Fruit fly (Drosophila melanogaster): ENCODE measurements around the gene CG10431.

The CG10431 gene

dm6 chr2L:19002959-19003371, 28.5 kb downstream of the CG10431 start, which contains the start of gene CG31793:
CG31793 (plus strand) TSS chr2L:19003367.
- TF ChIP-seq spab (GFP tag; optimal IDR thresholded peaks at IDR 0.05) (peak; percentile 24), CG11294 (GFP tag; IDR thresholded peaks at IDR 0.05) (no peak; the same call in 1 of the 2 replicates), lz (GFP tag; optimal IDR thresholded peaks at IDR 0.05) (peak; percentile 26), CG6808 (GFP tag; optimal IDR thresholded peaks at IDR 0.05) (peak; percentile 40), Smox (GFP tag; optimal IDR thresholded peaks at IDR 0.05) (no peak), pdm3 (GFP tag; optimal IDR thresholded peaks at IDR 0.05) (no peak), CG8319 (GFP tag; optimal IDR thresholded peaks at IDR 0.05) (no peak), Blimp-1 (GFP tag; optimal IDR thresholded peaks at IDR 0.05) (no peak), Sox14 (GFP tag; optimal IDR thresholded peaks at IDR 0.05) (no peak), Eip75B (GFP tag; optimal IDR thresholded peaks at IDR 0.05) (no peak), Met (GFP tag; optimal IDR thresholded peaks at IDR 0.05) (peak; percentile 45), acj6 (GFP tag; optimal IDR thresholded peaks at IDR 0.05) (peak; percentile 43), topi (GFP tag; optimal IDR thresholded peaks at IDR 0.05) (peak; percentile 34), dac (GFP tag; optimal IDR thresholded peaks at IDR 0.05) (no peak), Hr39 (GFP tag; optimal IDR thresholded peaks at IDR 0.05) (no peak), Hr4 (GFP tag; optimal IDR thresholded peaks at IDR 0.05) (peak; percentile 36), CG6792 (GFP tag; optimal IDR thresholded peaks at IDR 0.05) (peak; percentile 42), Ets21C (GFP tag; optimal IDR thresholded peaks at IDR 0.05) (no peak), Eip93F (GFP tag; optimal IDR thresholded peaks at IDR 0.05) (no peak), CG1621 (tag; optimal IDR thresholded peaks at IDR 0.05) (no peak), cyc (GFP tag; optimal IDR thresholded peaks at IDR 0.05) (no peak), CG10669 (GFP tag; optimal IDR thresholded peaks at IDR 0.05) (peak; percentile 35), CG7368 (GFP tag; optimal IDR thresholded peaks at IDR 0.05) (no peak), esn (GFP tag; optimal IDR thresholded peaks at IDR 0.05) (peak; percentile 57), CG6276 (GFP tag; optimal IDR thresholded peaks at IDR 0.05) (peak; percentile 76), CG32006 (GFP tag; optimal IDR thresholded peaks at IDR 0.05) (peak; percentile 53), Ets96B (tag; optimal IDR thresholded peaks at IDR 0.05) (peak; percentile 60), vri (GFP tag; optimal IDR thresholded peaks at IDR 0.05) (peak; percentile 58), Gug (GFP tag; IDR thresholded peaks at IDR 0.05) (peak; percentile 52; the same call in 1 of the 2 replicates), CG16779 (tag; optimal IDR thresholded peaks at IDR 0.05) (peak; percentile 22), CG15336 (GFP tag; IDR thresholded peaks at IDR 0.05) (peak; percentile 82), CG8632 (GFP tag; optimal IDR thresholded peaks at IDR 0.05) (peak; percentile 42), CG9139 (GFP tag; optimal IDR thresholded peaks at IDR 0.05) (peak; percentile 45), achi (GFP tag; optimal IDR thresholded peaks at IDR 0.05) (peak; percentile 68), svp (GFP tag) (no peak), dsx (GFP tag; optimal IDR thresholded peaks at IDR 0.05; ENCODE audit: poor library complexity, severe bottlenecking) (peak; percentile 63), Sox102F (GFP tag; optimal IDR thresholded peaks at IDR 0.05) (no peak), CG8119 (GFP tag; IDR thresholded peaks at IDR 0.05) (peak; percentile 80), CG3032 (tag; optimal IDR thresholded peaks at IDR 0.05) (peak; percentile 54), CG11902 (GFP tag; optimal IDR thresholded peaks at IDR 0.05) (no peak), CG10631 (GFP tag; optimal IDR thresholded peaks at IDR 0.05) (peak; percentile 49), Lpt (GFP tag; optimal IDR thresholded peaks at IDR 0.05) (peak; percentile 28), fkh (GFP tag; optimal IDR thresholded peaks at IDR 0.05) (peak; percentile 76), ss (GFP tag; optimal IDR thresholded peaks at IDR 0.05) (peak in 1 of 2 experiments; percentile 35), Hr38 (GFP tag; optimal IDR thresholded peaks at IDR 0.05) (no peak), CG6854 (GFP tag; optimal IDR thresholded peaks at IDR 0.05) (no peak), net (GFP tag; optimal IDR thresholded peaks at IDR 0.05) (peak; percentile 63), CG4318 (GFP tag; optimal IDR thresholded peaks at IDR 0.05) (no peak), CG3919 (GFP tag; optimal IDR thresholded peaks at IDR 0.05) (peak; percentile 63), Eip78C (GFP tag) (peak; percentile 88), Sox15 (GFP tag; optimal IDR thresholded peaks at IDR 0.05) (no peak), fd59A (GFP tag; optimal IDR thresholded peaks at IDR 0.05) (no peak)

Measured in whole organism, prepupa.